Fruit fly (Drosophila melanogaster): ENCODE data around the gene tomb.

DNA sequence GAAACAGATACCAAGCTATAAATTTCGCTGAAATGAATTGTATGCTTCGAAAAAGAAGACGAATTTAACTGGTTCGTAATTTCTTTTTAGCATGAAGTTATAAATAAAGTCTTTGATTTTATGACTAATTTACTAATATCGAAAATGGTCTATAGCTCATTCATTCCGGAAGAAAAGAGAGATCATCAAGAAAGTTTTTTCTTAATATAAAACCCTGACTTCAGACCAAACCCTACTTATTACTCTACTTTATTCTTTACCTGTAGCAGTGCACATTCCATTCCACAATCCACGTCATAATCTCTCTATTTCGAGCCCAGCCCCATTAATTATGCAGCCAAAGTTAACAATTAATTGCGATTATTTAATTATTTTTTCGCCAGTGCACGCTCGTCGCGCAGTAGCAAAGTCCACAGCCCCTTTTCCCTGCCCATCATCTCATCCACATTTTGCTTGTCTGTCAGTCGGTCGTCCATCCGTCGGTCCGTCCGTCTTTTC, 42.6 kb downstream of the tomb start:
- TF ChIP-seq spab (GFP tag; optimal IDR thresholded peaks at IDR 0.05) (peak; percentile 55), CG11902 (GFP tag; optimal IDR thresholded peaks at IDR 0.05) (peak; percentile 1), topi (GFP tag; optimal IDR thresholded peaks at IDR 0.05) (peak; percentile 29), svp (GFP tag) (peak; percentile 68), CG10631 (GFP tag; optimal IDR thresholded peaks at IDR 0.05) (peak; percentile 54)

All from whole organism, prepupa.